Fruit fly (Drosophila melanogaster) whole organism, prepupa: ENCODE data around the gene CG14440.
A peak's percentile ranks its signal among the peaks of the same experiment; 100 is the strongest.

ENCODE experiments used
- CG15336 ChIP-seq: fragments of 200-800 bp; sonication (Bioruptor generic); IDR thresholded peaks from 2 replicates; pipeline ENCODE4 v1.3.6; 2022; ENCODE audit warnings: missing biosample characterization, missing genetic modification characterization
- CG1621 ChIP-seq: fragments of 200-800 bp; sonication (Bioruptor generic); optimal IDR thresholded peaks from 3 replicates; lab custom pipeline; 2018; ENCODE audit warnings: missing biosample characterization, mild to moderate bottlenecking, missing genetic modification characterization
- CG16779 ChIP-seq: fragments of 200-800 bp; sonication (Bioruptor generic); optimal IDR thresholded peaks from 3 replicates; lab custom pipeline; 2017; ENCODE audit warnings: missing biosample characterization, mild to moderate bottlenecking, missing genetic modification characterization
- CG31627 ChIP-seq: fragments of 200-800 bp; sonication (Bioruptor generic); optimal IDR thresholded peaks from 3 replicates; lab custom pipeline; 2016; ENCODE audit warnings: missing biosample characterization, missing genetic modification characterization
- CG7368 ChIP-seq: fragments of 200-800 bp; sonication (Bioruptor generic); optimal IDR thresholded peaks from 3 replicates; lab custom pipeline; 2016; ENCODE audit warnings: missing biosample characterization, missing genetic modification characterization
- Smox ChIP-seq: fragments of 200-800 bp; sonication (Bioruptor generic); optimal IDR thresholded peaks from 3 replicates; lab custom pipeline; 2016; ENCODE audit warnings: missing biosample characterization, missing genetic modification characterization
- dac ChIP-seq: fragments of 200-800 bp; sonication (Bioruptor generic); optimal IDR thresholded peaks from 2 replicates; lab custom pipeline; 2017; ENCODE audit warnings: missing biosample characterization, mild to moderate bottlenecking, missing genetic modification characterization
- fd59A ChIP-seq: fragments of 200-800 bp; sonication (Bioruptor generic); optimal IDR thresholded peaks from 2 replicates; lab custom pipeline; 2017; ENCODE audit warnings: missing biosample characterization, mild to moderate bottlenecking, missing genetic modification characterization, missing genetic modification reagents
- fd85E ChIP-seq: fragments of 200-800 bp; sonication (Bioruptor generic); optimal IDR thresholded peaks from 3 replicates; lab custom pipeline; 2016; ENCODE audit warnings: missing biosample characterization, missing genetic modification characterization
- pdm3 ChIP-seq: fragments of 200-800 bp; sonication (Bioruptor generic); optimal IDR thresholded peaks from 3 replicates; lab custom pipeline; 2016; ENCODE audit warnings: missing biosample characterization, missing genetic modification characterization
- svp ChIP-seq: fragments of 200-800 bp; sonication (Bioruptor generic); peaks from one replicate; lab custom pipeline; 2016; ENCODE audit warnings: missing biosample characterization, missing genetic modification characterization

- TF ChIP-seq CG16779 (peak; percentile 75), CG1621 (peak; percentile 18), CG7368 (GFP tag; lab: Kevin White, UChicago) (peak; percentile 13), pdm3 (GFP tag; lab: Kevin White, UChicago) (peak; percentile 46), fd85E (GFP tag; lab: Kevin White, UChicago) (no peak), dac (GFP tag; lab: Kevin White, UChicago) (no peak), CG31627 (GFP tag; lab: Kevin White, UChicago) (no peak), fd59A (GFP tag; lab: Kevin White, UChicago) (no peak), svp (peak; percentile 68), Smox (GFP tag; lab: Kevin White, UChicago) (peak; percentile 6), CG15336 (GFP tag; lab: Robert Waterston, UW) (peak; percentile 68)
These were observed 1.0 kb upstream of the CG14440 start, which contains the start of gene CG14441 for dm6 chrX:6699255-6699885.
